Fruit fly (Drosophila melanogaster): Measurements from ENCODE around the gene scaf6.

DNA sequence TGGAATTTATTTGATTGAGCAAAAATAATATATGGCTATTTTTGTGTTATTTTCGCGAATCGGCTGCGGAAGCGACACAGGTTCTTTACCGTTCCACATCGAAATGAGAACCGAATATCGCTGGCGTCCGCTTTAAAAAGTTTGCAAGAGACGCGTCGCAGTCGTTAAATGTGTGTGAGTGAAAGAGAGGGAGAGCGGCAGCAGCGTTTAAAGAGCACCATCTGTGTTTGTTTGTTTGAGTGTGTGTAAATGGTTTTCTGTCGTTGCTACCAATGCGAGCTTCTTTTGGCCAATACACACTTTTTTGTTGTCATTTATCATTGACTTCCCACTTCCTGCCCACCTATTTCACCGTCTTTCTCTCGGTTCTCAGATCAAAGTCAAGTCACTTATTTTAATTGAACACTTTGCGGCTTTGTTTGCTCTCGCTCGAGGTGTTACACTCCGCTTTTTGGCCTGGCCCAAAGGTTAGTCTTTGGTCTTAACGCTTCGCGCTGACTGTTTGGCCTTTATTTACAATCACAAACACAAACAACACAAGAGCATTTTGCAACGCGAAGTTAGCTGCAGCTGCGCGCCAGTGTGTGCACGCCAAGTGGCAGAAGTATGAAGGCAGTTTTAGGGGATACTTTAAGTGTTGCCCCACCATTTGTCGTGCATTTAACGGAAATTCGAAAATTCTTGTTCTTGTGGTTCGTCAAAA is 30.2 kb downstream of the scaf6 start, which contains the start of gene CG3764:
- TF ChIP-seq psq (GFP tag; optimal IDR thresholded peaks at IDR 0.05) (peak; percentile 61), sage (GFP tag; optimal IDR thresholded peaks at IDR 0.05) (no peak), fru (GFP tag; optimal IDR thresholded peaks at IDR 0.05) (peak; percentile 56), HLH106 (tag; optimal IDR thresholded peaks at IDR 0.05) (peak; percentile 69)

Data from whole organism, wandering third instar larva.